Worm (Caenorhabditis elegans): ENCODE data around the gene srx-121.

ce11 chrV:3388299-3388698 is 15.7 kb upstream of the srx-121 start:
- TF ChIP-seq nhr-129 (tag; optimal IDR thresholded peaks at IDR 0.05) (peak; percentile 31), unc-62 (GFP tag; optimal IDR thresholded peaks at IDR 0.05) (no peak), lsy-2 (tag; optimal IDR thresholded peaks at IDR 0.05) (peak in 1 of 2 experiments; percentile 27), ama-1 (optimal IDR thresholded peaks at IDR 0.05) (no peak)

Data from whole organism, L2 larva.